Fruit fly (Drosophila melanogaster): Measurements from ENCODE around the gene CG14313.

CG14313 gene

DNA sequence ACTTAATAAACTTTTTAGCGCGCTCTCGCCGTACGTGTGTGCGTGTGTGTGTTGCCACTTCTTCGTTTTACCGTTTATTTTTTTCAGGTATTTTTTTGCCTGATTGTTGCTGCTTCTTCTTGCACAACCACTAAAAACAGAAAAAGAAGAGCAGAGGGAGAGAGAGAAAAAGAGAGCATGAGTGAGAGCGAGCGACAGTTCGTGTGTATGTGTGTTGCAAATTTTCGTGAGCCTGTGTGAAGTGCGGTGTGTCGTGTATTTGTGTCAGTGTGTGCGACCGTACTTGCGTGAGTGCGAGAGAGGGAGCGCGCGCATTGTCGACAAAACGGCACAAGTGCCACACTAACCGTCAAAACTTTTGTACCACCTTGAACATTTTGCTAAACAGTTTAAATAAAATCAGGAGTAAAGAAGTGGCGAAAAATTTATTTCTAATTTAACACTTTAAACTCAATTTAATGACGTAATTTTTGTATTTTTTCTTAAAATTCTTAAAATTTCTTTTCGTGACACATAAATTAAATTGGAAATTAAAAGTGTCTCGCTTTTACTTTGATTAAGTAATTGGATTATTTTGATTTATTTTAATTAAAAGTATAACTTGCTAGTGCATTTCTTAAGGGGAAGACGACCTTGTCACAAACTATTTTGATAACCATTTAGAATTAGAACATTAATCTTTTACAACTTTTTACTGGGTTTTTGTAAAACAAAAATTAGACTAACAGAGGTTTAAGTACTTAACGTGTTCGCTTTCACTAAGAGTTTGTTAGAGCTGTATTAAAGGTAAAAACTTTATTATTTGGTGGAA is 5.4 kb upstream of the CG14313 start:
- TF ChIP-seq CG33017 (tag; optimal IDR thresholded peaks at IDR 0.05), result peak; percentile 29
- no peak for TF ChIP-seq cnc (optimal IDR thresholded peaks at IDR 0.05)
- peak; percentile 71 for TF ChIP-seq tj (GFP tag; optimal IDR thresholded peaks at IDR 0.05)
- TF ChIP-seq CG1620 (GFP tag; optimal IDR thresholded peaks at IDR 0.05), result no peak
- TF ChIP-seq CG11617 (GFP tag; optimal IDR thresholded peaks at IDR 0.05), result peak; percentile 76
- TF ChIP-seq CG7045 (GFP tag; optimal IDR thresholded peaks at IDR 0.05), result peak; percentile 45
- peak; percentile 61 for TF ChIP-seq bab1 (GFP tag; optimal IDR thresholded peaks at IDR 0.05)
- TF ChIP-seq ovo (GFP tag; optimal IDR thresholded peaks at IDR 0.05), result peak; percentile 83
- peak; percentile 68 for TF ChIP-seq CG5204 (GFP tag; optimal IDR thresholded peaks at IDR 0.05)
- TF ChIP-seq pad (GFP tag; optimal IDR thresholded peaks at IDR 0.05), result peak; percentile 32
- peak; percentile 66 for TF ChIP-seq toe (GFP tag; optimal IDR thresholded peaks at IDR 0.05)
- no peak for TF ChIP-seq Clk (GFP tag; optimal IDR thresholded peaks at IDR 0.05)
- peak; percentile 23 for TF ChIP-seq CG14711 (tag; optimal IDR thresholded peaks at IDR 0.05)
- TF ChIP-seq kay (GFP tag; ENCODE audit: borderline replicate concordance), result no peak
- peak; percentile 51 for TF ChIP-seq Mnt (GFP tag; optimal IDR thresholded peaks at IDR 0.05)
- TF ChIP-seq cic (GFP tag; optimal IDR thresholded peaks at IDR 0.05), result peak; percentile 89
- TF ChIP-seq Hr96 (GFP tag; optimal IDR thresholded peaks at IDR 0.05), result peak; percentile 52
- no peak for TF ChIP-seq Crg-1 (GFP tag; optimal IDR thresholded peaks at IDR 0.05)
- peak; percentile 7 for TF ChIP-seq CG12768 (GFP tag; optimal IDR thresholded peaks at IDR 0.05)
- peak; percentile 46 for TF ChIP-seq CG7101 (tag; optimal IDR thresholded peaks at IDR 0.05)

DNA sequence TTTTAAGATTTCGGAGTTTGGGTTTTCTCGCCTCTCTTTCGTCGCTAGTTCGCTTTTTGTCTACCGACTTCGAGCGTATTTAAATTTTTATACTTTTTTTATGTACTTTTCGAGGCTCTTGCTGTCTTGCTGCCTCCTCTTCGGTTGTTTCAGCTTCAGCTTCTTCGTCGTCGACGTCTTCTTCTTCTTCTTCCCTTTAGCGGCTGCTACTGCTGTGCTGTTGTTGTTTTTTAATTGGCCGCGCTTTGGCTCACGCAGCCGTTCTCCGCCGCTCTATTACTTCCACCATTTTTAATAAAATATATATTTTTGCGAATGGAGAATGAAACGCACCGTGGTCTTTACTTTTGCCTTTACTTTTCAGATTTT is 4.8 kb upstream of the CG14313 start:
- TF ChIP-seq toe (GFP tag; optimal IDR thresholded peaks at IDR 0.05), result no peak
- TF ChIP-seq bab1 (GFP tag; optimal IDR thresholded peaks at IDR 0.05), result no peak
- TF ChIP-seq tj (GFP tag; optimal IDR thresholded peaks at IDR 0.05), result no peak
- TF ChIP-seq cnc (optimal IDR thresholded peaks at IDR 0.05), result no peak
- no peak for TF ChIP-seq cic (GFP tag; optimal IDR thresholded peaks at IDR 0.05)
- no peak for TF ChIP-seq Hr96 (GFP tag; optimal IDR thresholded peaks at IDR 0.05)
- TF ChIP-seq Clk (GFP tag; optimal IDR thresholded peaks at IDR 0.05), result no peak
- TF ChIP-seq kay (GFP tag; ENCODE audit: borderline replicate concordance), result no peak
- TF ChIP-seq CG7101 (tag; optimal IDR thresholded peaks at IDR 0.05), result no peak
- TF ChIP-seq CG12768 (GFP tag; optimal IDR thresholded peaks at IDR 0.05), result no peak
- no peak for TF ChIP-seq Mnt (GFP tag; optimal IDR thresholded peaks at IDR 0.05)
- no peak for TF ChIP-seq ovo (GFP tag; optimal IDR thresholded peaks at IDR 0.05)
- no peak for TF ChIP-seq CG33017 (tag; optimal IDR thresholded peaks at IDR 0.05)
- no peak for TF ChIP-seq pad (GFP tag; optimal IDR thresholded peaks at IDR 0.05)
- TF ChIP-seq CG11617 (GFP tag; optimal IDR thresholded peaks at IDR 0.05), result no peak
- no peak for TF ChIP-seq CG7045 (GFP tag; optimal IDR thresholded peaks at IDR 0.05)
- no peak for TF ChIP-seq Crg-1 (GFP tag; optimal IDR thresholded peaks at IDR 0.05)
- no peak for TF ChIP-seq CG14711 (tag; optimal IDR thresholded peaks at IDR 0.05)
- TF ChIP-seq CG5204 (GFP tag; optimal IDR thresholded peaks at IDR 0.05), result no peak

DNA sequence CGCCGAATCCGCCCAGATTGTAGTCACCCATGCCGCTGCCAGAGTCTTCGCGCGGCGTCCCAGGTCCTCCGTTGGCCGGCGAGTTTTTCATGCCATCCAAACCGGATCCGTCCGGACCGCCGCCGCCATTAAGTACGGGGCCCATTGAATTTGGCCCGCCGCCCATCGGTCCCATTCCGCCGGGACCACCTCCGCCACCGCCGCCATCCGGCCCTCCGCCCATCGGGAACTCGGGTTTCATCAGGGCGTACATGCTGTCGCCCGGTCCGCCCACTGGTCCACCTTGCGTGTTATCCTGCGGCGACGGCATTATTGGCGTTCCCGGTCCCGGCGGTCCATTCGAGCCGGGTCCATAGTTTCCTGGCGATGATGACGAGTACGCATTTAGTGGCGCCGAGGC is 3.5 kb upstream of the CG14313 start:
- TF ChIP-seq pad (GFP tag; optimal IDR thresholded peaks at IDR 0.05), result no peak
- TF ChIP-seq Mnt (GFP tag; optimal IDR thresholded peaks at IDR 0.05), result no peak
- TF ChIP-seq Clk (GFP tag; optimal IDR thresholded peaks at IDR 0.05), result no peak
- TF ChIP-seq CG12768 (GFP tag; optimal IDR thresholded peaks at IDR 0.05), result no peak
- TF ChIP-seq CG11617 (GFP tag; optimal IDR thresholded peaks at IDR 0.05), result no peak
- no peak for TF ChIP-seq CG1620 (GFP tag; optimal IDR thresholded peaks at IDR 0.05)
- TF ChIP-seq CG7101 (tag; optimal IDR thresholded peaks at IDR 0.05), result no peak

DNA sequence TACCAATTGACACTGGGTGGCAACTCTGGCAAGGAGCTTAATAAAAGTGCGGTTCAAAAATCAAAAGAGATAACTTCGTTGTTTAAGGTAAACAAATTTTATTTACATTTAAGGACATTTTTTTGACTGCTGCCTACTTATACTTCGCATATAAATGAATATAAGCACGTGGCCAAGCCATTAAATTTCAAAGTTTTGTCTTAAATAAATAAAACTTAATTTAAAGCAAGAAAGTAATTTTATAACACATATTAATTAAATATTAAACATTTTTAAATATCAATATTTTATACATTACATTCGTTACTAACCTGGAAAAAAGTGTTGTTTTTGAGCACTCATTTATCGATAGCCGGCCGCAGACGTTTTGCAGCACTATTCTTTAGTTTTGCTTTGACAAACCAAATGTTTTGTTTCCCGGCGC is 3.1 kb downstream of the CG14313 start, which contains the start of the genes CG12321 and MED17:
TSS of gene CG12321 (minus strand) at position 6 of the 424 bp plus-strand sequence.
TSS of gene MED17 (plus strand) at position 371 of the 424 bp plus-strand sequence.
- TF ChIP-seq Crg-1 (GFP tag; optimal IDR thresholded peaks at IDR 0.05) (peak; percentile 96), toe (GFP tag; optimal IDR thresholded peaks at IDR 0.05) (peak; percentile 74), ovo (GFP tag; optimal IDR thresholded peaks at IDR 0.05) (peak; percentile 87), CG14711 (tag; optimal IDR thresholded peaks at IDR 0.05) (peak; percentile 89), Clk (GFP tag; optimal IDR thresholded peaks at IDR 0.05) (peak; percentile 94), CG11617 (GFP tag; optimal IDR thresholded peaks at IDR 0.05) (peak; percentile 93), CG7045 (GFP tag; optimal IDR thresholded peaks at IDR 0.05) (peak; percentile 94), cic (GFP tag; optimal IDR thresholded peaks at IDR 0.05) (peak; percentile 62), tj (GFP tag; optimal IDR thresholded peaks at IDR 0.05) (peak; percentile 67), CG1620 (GFP tag; optimal IDR thresholded peaks at IDR 0.05) (peak; percentile 91), CG7101 (tag; optimal IDR thresholded peaks at IDR 0.05) (peak; percentile 93), CG12768 (GFP tag; optimal IDR thresholded peaks at IDR 0.05) (peak; percentile 93), CG33017 (tag; optimal IDR thresholded peaks at IDR 0.05) (peak; percentile 83), CG5204 (GFP tag; optimal IDR thresholded peaks at IDR 0.05) (peak; percentile 81), cnc (optimal IDR thresholded peaks at IDR 0.05) (no peak), Hr96 (GFP tag; optimal IDR thresholded peaks at IDR 0.05) (no peak), Mnt (GFP tag; optimal IDR thresholded peaks at IDR 0.05) (peak; percentile 75), bab1 (GFP tag; optimal IDR thresholded peaks at IDR 0.05) (peak; percentile 63), kay (GFP tag; ENCODE audit: borderline replicate concordance) (no peak), pad (GFP tag; optimal IDR thresholded peaks at IDR 0.05) (peak; percentile 91)

DNA sequence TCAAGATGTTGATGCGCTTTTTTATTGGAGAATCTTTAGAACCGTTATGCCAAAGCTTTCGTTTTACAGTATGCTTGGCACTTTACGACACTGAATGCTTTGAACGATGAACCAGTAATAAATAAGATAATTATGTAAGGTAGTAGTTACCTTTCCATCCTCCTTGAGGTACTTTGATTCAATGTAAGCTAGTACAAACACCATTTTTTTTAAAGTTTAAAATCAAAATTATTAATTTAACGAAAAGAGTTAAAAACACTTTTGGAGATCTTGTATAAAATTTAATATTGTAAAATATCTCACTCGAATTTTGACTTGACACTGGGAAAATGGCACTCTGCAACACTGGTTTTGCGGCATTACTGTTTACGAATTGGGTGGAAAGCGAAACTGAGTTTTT is 6.4 kb downstream of the CG14313 start, which contains the start of the genes Arp5 and CG7208:
TSS of gene Arp5 (plus strand) at position 114 of the 400 bp plus-strand sequence.
TSS of gene CG7208 (minus strand) at position 331 of the 400 bp plus-strand sequence.
- TF ChIP-seq CG7101 (tag; optimal IDR thresholded peaks at IDR 0.05) (peak; percentile 85), Crg-1 (GFP tag; optimal IDR thresholded peaks at IDR 0.05) (peak; percentile 85), Hr96 (GFP tag; optimal IDR thresholded peaks at IDR 0.05) (peak; percentile 72), Clk (GFP tag; optimal IDR thresholded peaks at IDR 0.05) (peak; percentile 24), tj (GFP tag; optimal IDR thresholded peaks at IDR 0.05) (peak; percentile 32), CG14711 (tag; optimal IDR thresholded peaks at IDR 0.05) (peak; percentile 82), toe (GFP tag; optimal IDR thresholded peaks at IDR 0.05) (peak; percentile 59), CG11617 (GFP tag; optimal IDR thresholded peaks at IDR 0.05) (peak; percentile 80), bab1 (GFP tag; optimal IDR thresholded peaks at IDR 0.05) (peak; percentile 83), Mnt (GFP tag; optimal IDR thresholded peaks at IDR 0.05) (peak; percentile 69), ovo (GFP tag; optimal IDR thresholded peaks at IDR 0.05) (peak; percentile 93), pad (GFP tag; optimal IDR thresholded peaks at IDR 0.05) (peak; percentile 77), CG33017 (tag; optimal IDR thresholded peaks at IDR 0.05) (peak; percentile 76), kay (GFP tag; ENCODE audit: borderline replicate concordance) (no peak), CG7045 (GFP tag; optimal IDR thresholded peaks at IDR 0.05) (peak; percentile 62), CG12768 (GFP tag; optimal IDR thresholded peaks at IDR 0.05) (peak; percentile 84), cic (GFP tag; optimal IDR thresholded peaks at IDR 0.05) (peak; percentile 51), CG1620 (GFP tag; optimal IDR thresholded peaks at IDR 0.05) (peak; percentile 75), cnc (optimal IDR thresholded peaks at IDR 0.05) (no peak), CG5204 (GFP tag; optimal IDR thresholded peaks at IDR 0.05) (no peak)
